Fruit fly (Drosophila melanogaster): ENCODE data around the gene Pgd.
A peak's percentile ranks its signal among the peaks of the same experiment; 100 is the strongest.

Pgd gene

DNA sequence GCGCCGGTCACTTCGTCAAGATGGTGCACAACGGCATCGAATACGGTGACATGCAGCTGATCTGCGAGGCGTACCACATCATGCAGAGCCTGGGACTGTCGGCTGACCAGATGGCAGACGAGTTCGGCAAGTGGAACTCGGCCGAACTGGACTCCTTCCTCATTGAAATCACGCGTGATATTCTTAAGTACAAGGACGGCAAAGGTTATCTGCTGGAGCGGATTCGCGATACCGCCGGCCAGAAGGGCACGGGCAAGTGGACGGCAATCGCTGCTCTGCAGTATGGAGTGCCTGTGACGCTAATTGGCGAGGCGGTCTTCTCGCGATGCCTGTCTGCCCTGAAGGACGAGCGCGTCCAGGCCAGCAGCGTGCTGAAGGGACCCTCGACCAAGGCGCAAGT lies 2.5 kb downstream of the Pgd start:
- peak; percentile 96 for TF ChIP-seq svp (GFP tag)
- TF ChIP-seq CG1621 (tag; optimal IDR thresholded peaks at IDR 0.05), result no peak
- no peak for TF ChIP-seq eg (GFP tag; IDR thresholded peaks at IDR 0.05)
- TF ChIP-seq esn (GFP tag; optimal IDR thresholded peaks at IDR 0.05), result no peak

DNA sequence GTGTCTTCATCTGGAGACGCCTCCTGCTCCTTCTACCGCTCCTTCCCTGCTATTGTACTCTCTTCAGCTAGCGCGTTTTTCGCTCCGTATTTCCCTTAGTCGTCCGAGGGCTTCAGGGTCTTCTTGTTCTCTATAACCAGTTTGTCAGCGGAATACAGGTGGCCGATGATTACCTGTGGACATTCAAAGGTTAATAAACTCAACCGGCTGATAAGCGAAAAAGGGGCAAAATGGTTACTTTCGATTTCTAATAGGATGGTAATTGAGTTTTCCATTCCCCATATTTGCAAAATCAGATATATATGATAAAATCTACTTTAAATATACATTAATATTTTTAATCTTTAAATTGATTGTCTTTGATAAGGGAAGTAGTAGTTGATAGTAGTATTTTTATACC lies 3.7 kb downstream of the Pgd start:
- TF ChIP-seq svp (GFP tag) (peak; percentile 25), esn (GFP tag; optimal IDR thresholded peaks at IDR 0.05) (no peak)

DNA sequence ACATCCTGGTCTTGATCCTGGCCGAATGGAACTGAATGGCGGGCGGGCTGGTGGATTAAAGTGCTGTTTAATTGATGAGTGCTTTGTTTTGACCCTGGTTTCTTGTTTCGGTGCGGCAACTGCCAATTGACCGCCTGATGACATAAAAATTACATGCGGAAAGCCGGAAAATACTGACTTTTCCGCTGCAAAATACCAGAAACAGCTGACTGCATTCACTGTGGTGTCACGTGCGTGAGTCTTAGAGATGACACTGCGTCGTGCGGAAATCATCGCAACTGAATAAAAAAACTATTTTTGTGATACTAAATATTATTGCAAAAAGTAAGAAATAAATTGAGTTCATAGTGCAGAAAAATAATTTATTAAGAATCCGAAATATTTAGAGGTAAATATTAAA lies 4.5 kb downstream of the Pgd start, which contains the start of gene bcn92:
bcn92 (minus strand) TSS at position 170 of the 400 bp plus-strand sequence.
- no peak for TF ChIP-seq CG6854 (GFP tag; optimal IDR thresholded peaks at IDR 0.05)
- no peak for TF ChIP-seq CG32006 (GFP tag; optimal IDR thresholded peaks at IDR 0.05)
- peak; percentile 15; the same call in 1 of the 3 replicates for TF ChIP-seq CG6163 (GFP tag; IDR thresholded peaks at IDR 0.05)
- no peak for TF ChIP-seq CG34406 (GFP tag; optimal IDR thresholded peaks at IDR 0.05)
- TF ChIP-seq Eip75B (GFP tag; optimal IDR thresholded peaks at IDR 0.05), result peak; percentile 1
- TF ChIP-seq spab (GFP tag; optimal IDR thresholded peaks at IDR 0.05), result no peak
- TF ChIP-seq fd85E (GFP tag; optimal IDR thresholded peaks at IDR 0.05), result no peak
- TF ChIP-seq ss (GFP tag; optimal IDR thresholded peaks at IDR 0.05), result no peak
- TF ChIP-seq Ets96B (tag; optimal IDR thresholded peaks at IDR 0.05), result no peak
- TF ChIP-seq CG1621 (tag; optimal IDR thresholded peaks at IDR 0.05), result peak; percentile 4
- peak; percentile 61 for TF ChIP-seq svp (GFP tag)
- peak; percentile 13 for TF ChIP-seq Ets21C (GFP tag; optimal IDR thresholded peaks at IDR 0.05)
- no peak for TF ChIP-seq fd59A (GFP tag; optimal IDR thresholded peaks at IDR 0.05)
- peak; percentile 41 for TF ChIP-seq Sox14 (GFP tag; optimal IDR thresholded peaks at IDR 0.05)
- no peak for TF ChIP-seq pdm3 (GFP tag; optimal IDR thresholded peaks at IDR 0.05)
- peak; percentile 36 for TF ChIP-seq Met (GFP tag; optimal IDR thresholded peaks at IDR 0.05)
- peak; percentile 50 for TF ChIP-seq Smox (GFP tag; optimal IDR thresholded peaks at IDR 0.05)
- TF ChIP-seq fkh (GFP tag; optimal IDR thresholded peaks at IDR 0.05), result no peak
- no peak for TF ChIP-seq CG10669 (GFP tag; optimal IDR thresholded peaks at IDR 0.05)
- peak; percentile 7 for TF ChIP-seq Hr4 (GFP tag; optimal IDR thresholded peaks at IDR 0.05)
- no peak for TF ChIP-seq CG16779 (tag; optimal IDR thresholded peaks at IDR 0.05)
- TF ChIP-seq dac (GFP tag; optimal IDR thresholded peaks at IDR 0.05), result no peak
- no peak for TF ChIP-seq Blimp-1 (GFP tag; optimal IDR thresholded peaks at IDR 0.05)
- no peak for TF ChIP-seq net (GFP tag; optimal IDR thresholded peaks at IDR 0.05)
- peak; percentile 20 for TF ChIP-seq OdsH (GFP tag; optimal IDR thresholded peaks at IDR 0.05)
- TF ChIP-seq CG6792 (GFP tag; optimal IDR thresholded peaks at IDR 0.05), result no peak
- TF ChIP-seq CG11294 (GFP tag; IDR thresholded peaks at IDR 0.05), result no peak
- peak; percentile 47 for TF ChIP-seq CG31627 (GFP tag; optimal IDR thresholded peaks at IDR 0.05)
- TF ChIP-seq lz (GFP tag; optimal IDR thresholded peaks at IDR 0.05), result peak; percentile 44
- no peak for TF ChIP-seq CG8319 (GFP tag; optimal IDR thresholded peaks at IDR 0.05)
- TF ChIP-seq Lpt (GFP tag; optimal IDR thresholded peaks at IDR 0.05), result no peak
- TF ChIP-seq CG15336 (GFP tag; IDR thresholded peaks at IDR 0.05), result no peak
- no peak for TF ChIP-seq CG11902 (GFP tag; optimal IDR thresholded peaks at IDR 0.05)
- TF ChIP-seq CG11762 (GFP tag; optimal IDR thresholded peaks at IDR 0.05; ENCODE audit: insufficient read depth), result no peak
- TF ChIP-seq CG6276 (GFP tag; optimal IDR thresholded peaks at IDR 0.05), result no peak
- no peak for TF ChIP-seq CG3032 (tag; optimal IDR thresholded peaks at IDR 0.05)
- peak; percentile 38 for TF ChIP-seq topi (GFP tag; optimal IDR thresholded peaks at IDR 0.05)
- peak; percentile 59 for TF ChIP-seq esn (GFP tag; optimal IDR thresholded peaks at IDR 0.05)
- TF ChIP-seq Gug (GFP tag; IDR thresholded peaks at IDR 0.05), result no peak
- peak; percentile 7 for TF ChIP-seq acj6 (GFP tag; optimal IDR thresholded peaks at IDR 0.05)
- no peak for TF ChIP-seq CG6808 (GFP tag; optimal IDR thresholded peaks at IDR 0.05)
- TF ChIP-seq Eip78C (GFP tag), result peak; percentile 70
- no peak for TF ChIP-seq CG9139 (GFP tag; optimal IDR thresholded peaks at IDR 0.05)
- TF ChIP-seq vri (GFP tag; optimal IDR thresholded peaks at IDR 0.05), result peak; percentile 62
- TF ChIP-seq achi (GFP tag; optimal IDR thresholded peaks at IDR 0.05), result peak; percentile 31
- no peak for TF ChIP-seq salr (GFP tag; optimal IDR thresholded peaks at IDR 0.05)
- TF ChIP-seq CG8632 (GFP tag; optimal IDR thresholded peaks at IDR 0.05), result no peak
